Fruit fly (Drosophila melanogaster): ENCODE measurements around the gene btsz.

DNA sequence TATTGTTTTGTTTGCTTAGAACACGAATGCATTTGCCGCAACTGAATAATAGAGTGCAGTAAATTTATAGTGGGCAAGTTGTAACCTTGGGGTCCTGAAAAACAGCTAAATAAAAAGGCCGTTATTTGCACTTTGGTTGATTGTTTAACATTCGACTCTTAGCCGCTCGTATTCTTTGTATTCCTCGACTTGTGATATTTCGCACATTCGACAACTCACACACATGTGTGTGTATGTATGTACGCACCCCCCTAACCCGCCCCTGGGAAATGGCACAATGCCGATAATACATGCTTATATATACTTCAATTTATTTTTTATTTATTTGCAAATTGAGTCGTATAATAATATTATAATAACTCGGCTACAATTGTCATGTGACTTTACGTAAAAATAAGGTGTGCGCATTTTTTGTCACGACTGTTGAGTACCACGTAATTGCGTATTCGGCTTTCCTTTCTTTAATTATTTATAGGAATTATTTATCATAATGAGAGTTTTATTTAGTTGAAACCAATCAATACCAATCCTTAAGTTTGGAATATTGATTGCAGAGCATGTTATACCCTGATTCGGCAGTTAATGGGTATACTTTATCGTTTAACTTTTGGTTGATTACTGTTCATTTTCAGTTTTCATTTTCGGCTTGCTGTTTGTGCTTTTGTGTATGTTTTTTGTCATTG, 120.3 kb downstream of the btsz start:
- TF ChIP-seq CTCF (optimal IDR thresholded peaks at IDR 0.05) (no peak), CG8478 (optimal IDR thresholded peaks at IDR 0.05) (no peak)
